Worm (Caenorhabditis elegans) whole organism, L4 larva: Measurements from ENCODE around the gene mrp-4.

Experiments used
- R02D3.7 ChIP-seq: fragments of 150-350 bp; sonication (generic microtip); optimal IDR thresholded peaks from 3 replicates; lab custom pipeline; 2014; ENCODE audit warnings: missing biosample characterization, missing genetic modification characterization
- aly-2 ChIP-seq: sonication (generic microtip); optimal IDR thresholded peaks from 2 replicates; lab custom pipeline; 2018; ENCODE audit warnings: missing biosample characterization, missing genetic modification characterization
- cey-2 ChIP-seq: sonication (generic microtip); optimal IDR thresholded peaks from 3 replicates; lab custom pipeline; 2017; ENCODE audit warnings: missing genetic modification characterization, mild to moderate bottlenecking, missing compliant biosample characterization, antibody characterized with exemption, borderline replicate concordance; ENCODE audit not compliant: insufficient read depth
- fos-1 ChIP-seq: fragments of 150-350 bp; optimal IDR thresholded peaks from 2 replicates; lab custom pipeline; 2014; ENCODE audit warnings: missing biosample characterization, missing genetic modification characterization
- nhr-237 ChIP-seq: sonication (generic microtip); optimal IDR thresholded peaks from 2 replicates; lab custom pipeline; 2017; ENCODE audit warnings: missing biosample characterization, missing genetic modification characterization
- zag-1 ChIP-seq: fragments of 150-350 bp; optimal IDR thresholded peaks from 2 replicates; lab custom pipeline; 2014; ENCODE audit warnings: missing biosample characterization, missing genetic modification characterization

DNA sequence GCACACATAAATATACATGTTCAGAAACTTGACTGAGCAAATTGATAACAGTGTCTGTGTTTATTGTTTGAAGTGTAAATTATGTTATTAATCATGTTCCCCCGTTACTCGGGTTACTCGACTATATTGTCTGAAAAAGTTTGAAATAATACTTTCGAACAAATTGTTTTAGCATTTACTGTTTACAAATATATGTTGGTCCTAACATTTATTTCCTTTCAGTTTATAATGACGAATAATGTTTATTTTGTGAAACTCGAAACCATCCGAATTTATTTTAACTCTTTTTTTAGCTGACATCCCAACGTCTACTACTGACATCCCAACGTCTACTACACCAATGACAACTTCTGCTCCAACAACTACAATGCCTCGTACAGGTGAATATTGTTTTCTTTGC is 15.3 kb upstream of the mrp-4 start, which contains the start of gene R07B1.7:
- no peak for TF ChIP-seq fos-1 (tag; lab: Kevin White, UChicago)
- TF ChIP-seq nhr-237: no peak
- TF ChIP-seq zag-1 (tag; lab: Kevin White, UChicago): no peak
- no peak for TF ChIP-seq aly-2
- no peak for TF ChIP-seq cey-2 (tag; lab: Kevin White, UChicago)
- no peak for TF ChIP-seq R02D3.7
